Worm (Caenorhabditis elegans): ENCODE results near the gene M163.5.

DNA sequence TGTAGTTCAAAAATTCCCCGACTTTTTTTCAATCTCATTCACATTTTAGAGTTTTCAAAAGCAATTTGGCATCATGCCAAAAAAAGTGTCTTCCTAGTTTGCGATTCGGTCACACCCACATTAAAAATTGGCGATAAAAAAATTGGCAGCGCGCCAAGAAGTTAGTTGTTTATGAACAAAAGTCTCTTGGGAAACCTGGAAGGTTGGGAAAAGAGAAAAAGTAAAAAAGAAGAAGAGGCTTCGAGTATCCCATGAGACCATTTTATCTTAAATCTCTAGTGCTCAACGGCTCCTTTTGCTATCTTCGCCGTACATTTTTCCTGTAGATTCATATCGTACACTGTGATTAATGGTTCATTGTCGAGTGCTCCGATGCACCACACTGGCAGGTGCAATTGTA lies 14.0 kb downstream of the M163.5 start:
- TF ChIP-seq pha-4 (tag; optimal IDR thresholded peaks at IDR 0.05): no peak
- no peak for TF ChIP-seq ces-1 (GFP tag; optimal IDR thresholded peaks at IDR 0.05)
- TF ChIP-seq unc-39 (tag; optimal IDR thresholded peaks at IDR 0.05): no peak
- no peak for TF ChIP-seq lin-13 (tag; optimal IDR thresholded peaks at IDR 0.05)
- TF ChIP-seq unc-62 (GFP tag; optimal IDR thresholded peaks at IDR 0.05): no peak
- TF ChIP-seq lin-32 (GFP tag; optimal IDR thresholded peaks at IDR 0.05): no peak
- no peak for TF ChIP-seq drap-1 (GFP tag; optimal IDR thresholded peaks at IDR 0.05)
- no peak for TF ChIP-seq nhr-28 (tag; optimal IDR thresholded peaks at IDR 0.05)
- TF ChIP-seq blmp-1 (tag; optimal IDR thresholded peaks at IDR 0.05): no peak
